Worm (Caenorhabditis elegans): ENCODE data around the gene F40H3.1.

The F40H3.1 gene

DNA sequence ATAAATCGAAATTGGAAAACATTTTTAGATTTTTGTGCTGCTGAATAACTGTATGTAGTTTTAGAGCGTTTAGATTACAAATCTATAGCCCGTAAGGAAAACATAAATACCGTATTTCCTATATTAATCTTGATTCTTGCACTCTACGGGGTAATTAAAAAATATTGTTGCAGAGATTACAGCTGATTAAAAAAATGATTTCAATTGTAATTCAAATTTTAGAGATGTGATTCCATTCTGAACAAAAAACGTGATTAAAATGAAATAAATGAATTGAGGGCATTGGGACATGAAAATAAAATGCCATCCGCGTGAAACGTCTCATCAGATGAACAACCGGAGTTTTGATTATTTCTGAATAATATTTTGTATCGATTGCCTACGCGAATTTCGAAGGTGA lies 12.9 kb downstream of the F40H3.1 start, which contains the start of gene cpb-2:
Gene cpb-2, plus strand, starts transcription at position 301 of the 400 bp plus-strand sequence.
- TF ChIP-seq D1046.2 (GFP tag; IDR thresholded peaks at IDR 0.05) (no peak), aha-1 (tag) (peak; percentile 90)

DNA sequence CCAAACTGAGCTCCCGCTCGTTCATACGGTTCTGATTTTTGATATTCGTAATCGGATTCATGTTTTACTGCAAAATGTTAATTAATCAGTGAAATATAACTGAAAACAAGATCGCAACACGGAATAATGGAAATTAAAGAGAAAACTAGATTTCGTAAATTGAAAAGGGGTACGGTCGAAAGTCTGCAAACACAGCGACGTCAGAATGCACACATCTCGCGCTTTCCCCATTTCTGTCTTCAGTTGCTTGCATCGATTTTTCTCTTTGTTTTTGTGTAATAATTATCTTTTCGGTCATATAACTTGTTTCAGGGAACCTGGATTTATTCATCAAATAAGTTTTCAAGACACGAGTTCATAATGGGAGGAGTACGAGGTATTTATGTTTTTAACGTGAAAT lies 17.2 kb downstream of the F40H3.1 start, which contains the start of the genes rbmx-2 and C30B5.2:
Gene rbmx-2, minus strand, starts transcription at position 74 of the 400 bp plus-strand sequence.
Gene C30B5.2, plus strand, starts transcription at position 306 of the 400 bp plus-strand sequence.
- TF ChIP-seq dmd-9 (GFP tag; IDR thresholded peaks at IDR 0.05) (no peak), mdt-29 (GFP tag; IDR thresholded peaks at IDR 0.05) (no peak), ZK337.2 (GFP tag; IDR thresholded peaks at IDR 0.05) (no peak), lim-7 (GFP tag; IDR thresholded peaks at IDR 0.05) (no peak), mes-2 (tag; optimal IDR thresholded peaks at IDR 0.05; ENCODE audit: poor library complexity, severe bottlenecking) (peak; percentile 88), F49E8.2 (tag; optimal IDR thresholded peaks at IDR 0.05; ENCODE audit: borderline replicate concordance) (no peak), hlh-30 (tag; optimal IDR thresholded peaks at IDR 0.05; ENCODE audit: insufficient read depth) (peak; percentile 86), spr-1 (tag; optimal IDR thresholded peaks at IDR 0.05) (no peak), set-16 (GFP tag; IDR thresholded peaks at IDR 0.05) (no peak), pha-4 (GFP tag; IDR thresholded peaks at IDR 0.05) (no peak), pha-4 (tag; optimal IDR thresholded peaks at IDR 0.05) (no peak), spr-3 (GFP tag; optimal IDR thresholded peaks at IDR 0.05) (no peak), lin-13 (GFP tag; optimal IDR thresholded peaks at IDR 0.05) (no peak), hlh-11 (tag; optimal IDR thresholded peaks at IDR 0.05) (no peak), fkh-10 (GFP tag; optimal IDR thresholded peaks at IDR 0.05) (no peak), D1046.2 (GFP tag; IDR thresholded peaks at IDR 0.05) (no peak), lin-39 (tag; optimal IDR thresholded peaks at IDR 0.05) (no peak), tra-1 (GFP tag; IDR thresholded peaks at IDR 0.05) (no peak), lsy-2 (tag; optimal IDR thresholded peaks at IDR 0.05) (peak in 1 of 2 experiments; percentile 93), nhr-11 (tag; optimal IDR thresholded peaks at IDR 0.05) (no peak), nhr-41 (GFP tag; IDR thresholded peaks at IDR 0.05) (no peak), lir-3 (tag; optimal IDR thresholded peaks at IDR 0.05) (no peak), egl-43 (GFP tag; IDR thresholded peaks at IDR 0.05) (no peak), R02D3.7 (tag; optimal IDR thresholded peaks at IDR 0.05) (no peak), zag-1 (tag; optimal IDR thresholded peaks at IDR 0.05) (no peak), dmd-6 (GFP tag; IDR thresholded peaks at IDR 0.05) (peak; percentile 24; the same call in 1 of the 2 replicates), ceh-32 (tag; optimal IDR thresholded peaks at IDR 0.05; ENCODE audit: poor library complexity) (no peak), dpl-1 (GFP tag; optimal IDR thresholded peaks at IDR 0.05) (peak; percentile 60), unc-39 (tag; optimal IDR thresholded peaks at IDR 0.05) (no peak), ceh-62 (tag; optimal IDR thresholded peaks at IDR 0.05) (no peak), aly-2 (tag; optimal IDR thresholded peaks at IDR 0.05) (no peak), jun-1 (tag; optimal IDR thresholded peaks at IDR 0.05) (no peak), mdl-1 (tag; optimal IDR thresholded peaks at IDR 0.05) (no peak), arid-1 (GFP tag; conservative IDR thresholded peaks at IDR 0.05) (peak; percentile 47; the same call in 1 of the 2 replicates), nhr-77 (tag; optimal IDR thresholded peaks at IDR 0.05) (no peak), unc-62 (GFP tag; optimal IDR thresholded peaks at IDR 0.05 in 1 of 2) (peak in 1 of 2 experiments; percentile 89), unc-62 (tag; optimal IDR thresholded peaks at IDR 0.05) (no peak), zip-11 (GFP tag; IDR thresholded peaks at IDR 0.05) (no peak), Y48G9A.11 (GFP tag; IDR thresholded peaks at IDR 0.05) (no peak), unc-130 (GFP tag; optimal IDR thresholded peaks at IDR 0.05) (no peak), madf-5 (GFP tag; IDR thresholded peaks at IDR 0.05) (no peak), Y75B8A.6 (GFP tag; IDR thresholded peaks at IDR 0.05) (no peak), tag-97 (GFP tag; IDR thresholded peaks at IDR 0.05) (no peak), vab-7 (GFP tag; IDR thresholded peaks at IDR 0.05) (no peak), nhr-6 (tag; optimal IDR thresholded peaks at IDR 0.05) (peak; percentile 12), duxl-1 (tag; optimal IDR thresholded peaks at IDR 0.05; ENCODE audit: poor library complexity) (no peak), T26A8.4 (GFP tag; IDR thresholded peaks at IDR 0.05) (no peak), rbr-2 (tag; optimal IDR thresholded peaks at IDR 0.05) (peak; percentile 1), nhr-25 (tag; optimal IDR thresholded peaks at IDR 0.05; ENCODE audit: borderline replicate concordance, insufficient read depth) (no peak)
